Worm (Caenorhabditis elegans) whole organism, dauer: Measurements from ENCODE around the gene myo-6.

Source experiments
- unc-62 ChIP-seq: sonication (generic microtip); optimal IDR thresholded peaks from 2 replicates; lab custom pipeline; 2017; ENCODE audit warnings: missing biosample characterization, missing genetic modification reagents, missing genetic modification characterization

myo-6 gene

ce11 chrIII:13457305-13457704, 47.7 kb downstream of the myo-6 start:
- no peak for TF ChIP-seq unc-62 (GFP tag; lab: Kevin White, UChicago)

- no peak for TF ChIP-seq unc-62 (GFP tag; lab: Kevin White, UChicago)
Observed at ce11 chrIII:13458978-13459596, 49.5 kb downstream of the myo-6 start, which contains the start of gene tag-164. Gene tag-164 (plus strand): TSS chrIII:13459546.

- TF ChIP-seq unc-62 (GFP tag; lab: Kevin White, UChicago): no peak
Observed at ce11 chrIII:13461535-13461934, 51.9 kb downstream of the myo-6 start.

ce11 chrIII:13462138-13462634, 52.6 kb downstream of the myo-6 start, which contains the start of the genes abcf-2 and T27E9.2:
Gene abcf-2 (minus strand): TSS chrIII:13462238.
Gene T27E9.2 (minus strand): TSS chrIII:13462584.
- TF ChIP-seq unc-62 (GFP tag; lab: Kevin White, UChicago): no peak

- no peak for TF ChIP-seq unc-62 (GFP tag; lab: Kevin White, UChicago)
Observed at ce11 chrIII:13462965-13463783, 53.6 kb downstream of the myo-6 start, which contains the start of gene ant-1.1. Gene ant-1.1 (plus strand): TSS chrIII:13463163.

ce11 chrIII:13464493-13465362, 55.1 kb downstream of the myo-6 start, which contains the start of gene kel-3:
Gene kel-3 (plus strand): TSS chrIII:13464820.
- no peak for TF ChIP-seq unc-62 (GFP tag; lab: Kevin White, UChicago)

ce11 chrIII:13465918-13466592, 56.5 kb downstream of the myo-6 start, which contains the start of gene cdk-5:
Gene cdk-5 (minus strand): TSS chrIII:13466342.
- TF ChIP-seq unc-62 (GFP tag; lab: Kevin White, UChicago): no peak

- no peak for TF ChIP-seq unc-62 (GFP tag; lab: Kevin White, UChicago)
Observed at ce11 chrIII:13471504-13471903, 61.9 kb downstream of the myo-6 start, which contains the start of gene pssy-2. Gene pssy-2 (plus strand): TSS chrIII:13471804.
